Worm (Caenorhabditis elegans) whole organism, L3 larva: Measurements from ENCODE around the gene pqn-62.

Source experiments
- R02D3.7 ChIP-seq: fragments of 150-350 bp; optimal IDR thresholded peaks from 2 replicates; lab custom pipeline; 2014; ENCODE audit warnings: missing biosample characterization, missing genetic modification characterization
- ZK546.5 ChIP-seq: sonication (generic microtip); optimal IDR thresholded peaks from 2 replicates; lab custom pipeline; 2017; ENCODE audit warnings: missing biosample characterization, missing genetic modification characterization
- ama-1 ChIP-seq: fragments of 150-350 bp; optimal IDR thresholded peaks from 2 replicates; lab custom pipeline; 2018
- ceh-28 ChIP-seq: fragments of 150-350 bp; optimal IDR thresholded peaks from 2 replicates; lab custom pipeline; 2014; ENCODE audit warnings: missing biosample characterization, missing genetic modification reagents, missing genetic modification characterization
- daf-12 ChIP-seq: fragments of 150-350 bp; optimal IDR thresholded peaks from 2 replicates; lab custom pipeline; 2014; ENCODE audit warnings: missing biosample characterization, missing genetic modification reagents, missing genetic modification characterization
- egl-27 ChIP-seq: sonication (generic microtip); optimal IDR thresholded peaks from 4 replicates; lab custom pipeline; 2017; ENCODE audit warnings: missing biosample characterization, missing genetic modification reagents, missing genetic modification characterization
- egl-5 ChIP-seq: fragments of 150-350 bp; optimal IDR thresholded peaks from 2 replicates; lab custom pipeline; 2017; ENCODE audit warnings: missing biosample characterization, missing genetic modification reagents, missing genetic modification characterization, inconsistent platforms
- elt-1 ChIP-seq: fragments of 150-350 bp; optimal IDR thresholded peaks from 2 replicates; lab custom pipeline; 2014; ENCODE audit warnings: missing biosample characterization, missing genetic modification characterization
- elt-2 ChIP-seq: sonication (generic microtip); optimal IDR thresholded peaks from 2 replicates; lab custom pipeline; 2016; ENCODE audit warnings: missing genetic modification reagents, mild to moderate bottlenecking, missing genetic modification characterization, missing compliant biosample characterization
- eor-1 ChIP-seq, 2 experiments: fragments of 150-350 bp; optimal IDR thresholded peaks; 2 replicates each; lab custom pipeline; 2014 to 2018; ENCODE audit warnings: missing biosample characterization in 2 of 2, missing genetic modification characterization in 2 of 2
- fkh-10 ChIP-seq: sonication (generic microtip); optimal IDR thresholded peaks from 2 replicates; lab custom pipeline; 2017; ENCODE audit warnings: missing biosample characterization, missing genetic modification reagents, missing genetic modification characterization
- fkh-2 ChIP-seq: fragments of 150-350 bp; optimal IDR thresholded peaks from 2 replicates; lab custom pipeline; 2014; ENCODE audit warnings: missing biosample characterization, missing genetic modification reagents, missing genetic modification characterization
- fos-1 ChIP-seq: fragments of 150-350 bp; optimal IDR thresholded peaks from 2 replicates; lab custom pipeline; 2014; ENCODE audit warnings: missing biosample characterization, missing genetic modification characterization
- hmg-11 ChIP-seq: sonication (generic microtip); optimal IDR thresholded peaks from 2 replicates; lab custom pipeline; 2016; ENCODE audit warnings: missing genetic modification characterization, missing compliant biosample characterization
- jun-1 ChIP-seq: fragments of 150-350 bp; optimal IDR thresholded peaks from 2 replicates; lab custom pipeline; 2014; ENCODE audit warnings: missing biosample characterization, missing genetic modification reagents, missing genetic modification characterization
- lin-15B ChIP-seq: fragments of 150-350 bp; optimal IDR thresholded peaks from 2 replicates; lab custom pipeline; 2014; ENCODE audit warnings: missing biosample characterization, missing genetic modification characterization
- lin-39 ChIP-seq: fragments of 150-350 bp; optimal IDR thresholded peaks from 2 replicates; lab custom pipeline; 2018; ENCODE audit warnings: missing biosample characterization, missing genetic modification reagents, missing genetic modification characterization
- mdl-1 ChIP-seq: fragments of 150-350 bp; optimal IDR thresholded peaks from 2 replicates; lab custom pipeline; 2014; ENCODE audit warnings: missing biosample characterization, missing genetic modification characterization
- mml-1 ChIP-seq: fragments of 150-350 bp; sonication (generic microtip); optimal IDR thresholded peaks from 3 replicates; lab custom pipeline; 2014; ENCODE audit warnings: missing biosample characterization, missing genetic modification characterization
- nfya-1 ChIP-seq: sonication (generic microtip); optimal IDR thresholded peaks from 2 replicates; lab custom pipeline; 2017; ENCODE audit warnings: missing genetic modification characterization, mild to moderate bottlenecking, missing compliant biosample characterization, antibody characterized with exemption, moderate library complexity; ENCODE audit not compliant: insufficient read depth
- nhr-12 ChIP-seq: fragments of 150-350 bp; optimal IDR thresholded peaks from 2 replicates; lab custom pipeline; 2014; ENCODE audit warnings: missing biosample characterization, missing genetic modification characterization
- nhr-23 ChIP-seq: fragments of 150-350 bp; optimal IDR thresholded peaks from 2 replicates; lab custom pipeline; 2014; ENCODE audit warnings: missing biosample characterization, missing genetic modification reagents, missing genetic modification characterization
- nhr-25 ChIP-seq: sonication (generic microtip); optimal IDR thresholded peaks from 2 replicates; lab custom pipeline; 2017; ENCODE audit warnings: missing biosample characterization, missing genetic modification characterization
- nhr-28 ChIP-seq: fragments of 150-350 bp; optimal IDR thresholded peaks from 2 replicates; lab custom pipeline; 2014; ENCODE audit warnings: missing biosample characterization, missing genetic modification characterization
- nhr-77 ChIP-seq: fragments of 150-350 bp; optimal IDR thresholded peaks from 2 replicates; lab custom pipeline; 2014; ENCODE audit warnings: missing biosample characterization, missing genetic modification characterization
- pha-4 ChIP-seq: fragments of 150-350 bp; optimal IDR thresholded peaks from 2 replicates; lab custom pipeline; 2014; ENCODE audit warnings: missing biosample characterization, missing genetic modification reagents, missing genetic modification characterization
- pqm-1 ChIP-seq: fragments of 150-350 bp; optimal IDR thresholded peaks from 2 replicates; lab custom pipeline; 2017; ENCODE audit warnings: missing biosample characterization, missing genetic modification characterization, inconsistent platforms
- sea-2 ChIP-seq: fragments of 150-350 bp; sonication (generic microtip); optimal IDR thresholded peaks from 4 replicates; lab custom pipeline; 2014; ENCODE audit warnings: missing biosample characterization, missing genetic modification reagents, missing genetic modification characterization
- skn-1 ChIP-seq: fragments of 150-350 bp; optimal IDR thresholded peaks from 2 replicates; lab custom pipeline; 2014; ENCODE audit warnings: missing biosample characterization, missing genetic modification characterization
- snpc-4 ChIP-seq: fragments of 150-350 bp; optimal IDR thresholded peaks from 2 replicates; lab custom pipeline; 2014; ENCODE audit warnings: missing biosample characterization, missing genetic modification characterization
- unc-62 ChIP-seq: fragments of 150-350 bp; sonication (generic microtip); optimal IDR thresholded peaks from 4 replicates; lab custom pipeline; 2014; ENCODE audit warnings: missing biosample characterization, missing genetic modification reagents, missing genetic modification characterization
- zag-1 ChIP-seq: fragments of 150-350 bp; optimal IDR thresholded peaks from 2 replicates; lab custom pipeline; 2014; ENCODE audit warnings: missing biosample characterization, missing genetic modification characterization
- ztf-11 ChIP-seq: fragments of 150-350 bp; optimal IDR thresholded peaks from 2 replicates; lab custom pipeline; 2014; ENCODE audit warnings: missing biosample characterization, missing genetic modification characterization
- ztf-4 ChIP-seq: fragments of 150-350 bp; optimal IDR thresholded peaks from 2 replicates; lab custom pipeline; 2014; ENCODE audit warnings: missing biosample characterization, missing genetic modification characterization

The pqn-62 gene

DNA sequence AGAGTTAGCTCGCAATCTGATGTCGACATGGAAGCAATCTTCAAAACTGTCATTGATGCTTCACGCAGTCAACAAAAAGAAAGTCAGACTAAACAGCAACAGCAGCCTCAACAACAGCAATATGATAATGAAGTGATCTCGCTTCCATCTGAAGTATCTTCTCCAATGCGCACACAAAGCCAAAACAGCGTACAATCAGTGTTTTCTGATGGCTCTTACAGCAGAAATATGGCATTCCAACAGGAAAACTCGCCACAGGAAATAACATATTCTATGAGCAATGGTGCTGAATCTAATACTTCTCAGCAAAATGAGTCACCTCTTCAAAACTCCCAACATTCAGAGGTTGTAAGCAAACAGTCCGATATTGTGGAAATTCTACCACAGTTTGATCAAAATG is 7.0 kb downstream of the pqn-62 start:
- TF ChIP-seq unc-62 (no peak), sea-2 (GFP tag; lab: Kevin White, UChicago) (no peak), daf-12 (tag; lab: Kevin White, UChicago) (no peak), skn-1 (tag; lab: Kevin White, UChicago) (no peak), fkh-2 (tag; lab: Kevin White, UChicago) (no peak), elt-2 (tag; lab: Kevin White, UChicago) (no peak), zag-1 (tag; lab: Kevin White, UChicago) (no peak), fos-1 (tag; lab: Kevin White, UChicago) (no peak), snpc-4 (tag; lab: Kevin White, UChicago) (no peak), egl-27 (tag; lab: Kevin White, UChicago) (no peak), nhr-25 (tag; lab: Kevin White, UChicago) (no peak), nhr-28 (tag; lab: Kevin White, UChicago) (no peak), ztf-11 (tag; lab: Kevin White, UChicago) (no peak), R02D3.7 (tag; lab: Kevin White, UChicago) (no peak), egl-5 (no peak), ztf-4 (no peak)

DNA sequence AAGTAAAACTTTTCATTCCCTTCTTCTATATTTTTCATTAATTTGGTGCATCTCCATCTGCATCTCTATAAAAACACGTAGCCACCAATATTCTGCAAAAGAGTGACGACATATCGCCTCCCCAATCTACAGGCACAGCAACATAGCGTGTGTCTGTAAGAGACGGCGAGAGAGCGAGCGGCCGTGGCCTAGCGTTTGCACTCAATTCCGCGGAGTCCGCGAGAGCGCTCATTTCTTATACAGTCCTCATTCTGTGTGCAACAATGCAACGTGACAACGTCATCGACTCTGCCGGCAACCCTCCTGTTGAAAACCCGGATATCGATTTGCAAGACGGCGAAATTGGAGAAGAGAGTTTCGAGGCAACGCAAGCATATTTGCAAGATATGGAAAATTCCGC is 9.7 kb downstream of the pqn-62 start, which contains the start of gene H28G03.2:
Gene H28G03.2 (plus strand): TSS at position 200 of the 400 bp plus-strand sequence.
- TF ChIP-seq nhr-12 (tag; lab: Kevin White, UChicago): no peak
- peak; percentile 1 for TF ChIP-seq nfya-1 (tag; lab: Kevin White, UChicago)
- TF ChIP-seq lin-39 (tag; lab: Kevin White, UChicago): peak; percentile 15
- TF ChIP-seq hmg-11 (tag; lab: Kevin White, UChicago): peak; percentile 2
- TF ChIP-seq elt-2 (tag; lab: Kevin White, UChicago): peak; percentile 14
- no peak for TF ChIP-seq mdl-1 (tag; lab: Kevin White, UChicago)
- no peak for TF ChIP-seq sea-2 (GFP tag; lab: Kevin White, UChicago)
- TF ChIP-seq ama-1 (lab: Kevin White, UChicago): no peak
- TF ChIP-seq nhr-28 (tag; lab: Kevin White, UChicago): no peak
- TF ChIP-seq jun-1: no peak
- TF ChIP-seq lin-15B (tag; lab: Kevin White, UChicago): no peak

DNA sequence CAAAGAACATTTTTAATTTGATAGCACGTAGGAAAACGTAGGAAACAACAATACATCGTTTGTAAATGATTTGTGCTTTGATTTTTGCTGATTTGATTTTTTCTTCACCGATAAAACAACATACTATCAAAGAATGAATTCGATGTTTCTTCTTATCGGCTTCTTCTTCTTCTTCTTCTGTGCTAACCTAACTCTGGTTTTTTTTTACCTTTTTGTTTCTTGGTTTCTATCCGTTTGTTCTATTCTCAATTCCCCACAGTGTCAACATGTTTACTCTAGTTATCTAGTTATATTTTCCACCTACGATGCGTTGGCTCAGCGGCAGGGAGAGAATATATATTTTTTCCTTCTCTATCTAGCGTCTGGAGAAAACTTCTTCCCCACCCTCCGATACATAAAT is 11.9 kb downstream of the pqn-62 start:
- TF ChIP-seq lin-15B (tag; lab: Kevin White, UChicago) (no peak), nfya-1 (tag; lab: Kevin White, UChicago) (no peak), pqm-1 (tag; lab: Kevin White, UChicago) (no peak), ceh-28 (tag; lab: Kevin White, UChicago) (no peak), eor-1 (tag; optimal IDR thresholded peaks at IDR 0.05; lab: Kevin White, UChicago) (no peak), nhr-25 (tag; lab: Kevin White, UChicago) (no peak), pha-4 (tag; lab: Kevin White, UChicago) (peak; percentile 63), mml-1 (no peak), jun-1 (no peak), ama-1 (lab: Kevin White, UChicago) (no peak), fos-1 (tag; lab: Kevin White, UChicago) (no peak), elt-2 (tag; lab: Kevin White, UChicago) (peak; percentile 56)

DNA sequence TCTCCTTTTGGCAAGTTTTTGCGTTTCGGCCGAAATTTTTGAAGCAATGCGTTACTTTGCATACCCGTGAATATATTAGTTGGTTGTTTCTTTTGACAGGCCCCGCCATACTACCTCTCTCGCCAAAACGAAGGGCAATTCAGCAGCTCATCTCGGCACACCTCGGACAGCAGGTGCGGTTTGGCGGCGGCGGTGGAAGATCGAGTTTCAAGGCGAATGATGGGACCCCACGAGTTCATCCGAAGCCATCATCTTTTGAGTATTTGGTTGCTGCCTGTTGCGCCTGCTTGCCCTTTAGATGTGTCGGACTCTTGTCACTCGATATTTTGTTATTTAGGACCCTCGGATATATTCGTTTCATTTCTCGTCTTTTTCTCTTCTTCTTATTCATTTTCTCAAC is 12.4 kb downstream of the pqn-62 start:
- TF ChIP-seq elt-2 (tag; lab: Kevin White, UChicago): no peak
- TF ChIP-seq hmg-11 (tag; lab: Kevin White, UChicago): no peak
- TF ChIP-seq pha-4 (tag; lab: Kevin White, UChicago): no peak
- TF ChIP-seq nhr-12 (tag; lab: Kevin White, UChicago): no peak
- no peak for TF ChIP-seq jun-1
- no peak for TF ChIP-seq eor-1 (tag; optimal IDR thresholded peaks at IDR 0.05; lab: Kevin White, UChicago)
- TF ChIP-seq daf-12 (tag; lab: Kevin White, UChicago): no peak
- TF ChIP-seq elt-1 (tag; lab: Kevin White, UChicago): no peak
- no peak for TF ChIP-seq fkh-10 (GFP tag; lab: Kevin White, UChicago)
- TF ChIP-seq egl-5: no peak
- TF ChIP-seq ZK546.5 (tag; lab: Kevin White, UChicago): no peak
- no peak for TF ChIP-seq unc-62
- no peak for TF ChIP-seq skn-1 (tag; lab: Kevin White, UChicago)

DNA sequence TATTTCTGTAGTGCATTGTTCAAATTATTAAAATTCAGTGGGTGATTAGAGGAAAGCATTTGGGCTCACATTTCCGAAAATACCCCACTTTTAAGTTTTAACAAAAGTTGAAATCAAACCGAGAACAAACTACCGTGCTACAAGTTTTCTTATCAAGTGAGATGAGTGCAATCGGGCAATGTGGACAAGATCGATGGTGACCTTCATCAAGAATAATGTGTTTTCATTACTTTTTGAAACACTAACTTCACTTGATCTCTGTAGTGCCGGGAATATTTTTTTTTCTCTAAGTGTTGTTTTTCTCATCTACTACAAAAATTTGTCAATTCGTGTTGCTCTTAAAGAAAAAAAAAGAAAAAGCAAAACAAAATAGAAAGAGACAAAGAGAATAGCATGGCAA is 12.9 kb downstream of the pqn-62 start:
- TF ChIP-seq nhr-23 (tag; lab: Kevin White, UChicago) (peak; percentile 32), nhr-25 (tag; lab: Kevin White, UChicago) (peak; percentile 5), jun-1 (no peak), nhr-77 (tag; lab: Kevin White, UChicago) (no peak)
